Worm (Caenorhabditis elegans): Measurements from ENCODE around the gene T13F2.4.

T13F2.4 gene

ce11 chrIV:9773441-9773840, 16.2 kb upstream of the T13F2.4 start:
- TF ChIP-seq egl-13 (tag; optimal IDR thresholded peaks at IDR 0.05), result no peak
- TF ChIP-seq unc-98 (GFP tag; IDR thresholded peaks at IDR 0.05), result no peak
- no peak for TF ChIP-seq nhr-90 (tag; optimal IDR thresholded peaks at IDR 0.05; ENCODE audit: poor library complexity)
- no peak for TF ChIP-seq nhr-76 (tag; optimal IDR thresholded peaks at IDR 0.05)

ce11 chrIV:9777535-9777934, 12.1 kb upstream of the T13F2.4 start, which contains the start of gene sna-2:
Gene sna-2, minus strand, starts transcription at chrIV:9777634.
- TF ChIP-seq xbp-1 (tag; optimal IDR thresholded peaks at IDR 0.05) (peak; percentile 49), lsy-2 (tag; optimal IDR thresholded peaks at IDR 0.05) (peak; percentile 29 to 80), snpc-4 (tag; optimal IDR thresholded peaks at IDR 0.05) (peak; percentile 34), hlh-17 (GFP tag; optimal IDR thresholded peaks at IDR 0.05; ENCODE audit: borderline replicate concordance) (no peak), nhr-90 (tag; optimal IDR thresholded peaks at IDR 0.05; ENCODE audit: poor library complexity) (peak; percentile 33), sptf-1 (tag; optimal IDR thresholded peaks at IDR 0.05) (no peak), ces-1 (GFP tag; optimal IDR thresholded peaks at IDR 0.05) (no peak), ceh-90 (tag; optimal IDR thresholded peaks at IDR 0.05) (peak; percentile 80), pqm-1 (tag; optimal IDR thresholded peaks at IDR 0.05) (no peak), mef-2 (tag; optimal IDR thresholded peaks at IDR 0.05) (no peak), dsc-1 (tag; optimal IDR thresholded peaks at IDR 0.05) (peak; percentile 30), snu-23 (GFP tag; optimal IDR thresholded peaks at IDR 0.05) (peak; percentile 37), blmp-1 (tag; optimal IDR thresholded peaks at IDR 0.05) (peak; percentile 67), nhr-237 (tag; optimal IDR thresholded peaks at IDR 0.05) (no peak), nhr-71 (tag; optimal IDR thresholded peaks at IDR 0.05) (peak; percentile 65), mep-1 (tag; optimal IDR thresholded peaks at IDR 0.05) (peak; percentile 55), tbx-2 (tag; optimal IDR thresholded peaks at IDR 0.05) (peak; percentile 54), ceh-82 (tag; optimal IDR thresholded peaks at IDR 0.05) (peak in 2 of 3 experiments; percentile 7 to 44), hlh-4 (tag; optimal IDR thresholded peaks at IDR 0.05) (no peak), mdl-1 (tag; optimal IDR thresholded peaks at IDR 0.05) (no peak), swsn-7 (tag; optimal IDR thresholded peaks at IDR 0.05) (peak; percentile 35), nhr-47 (tag; optimal IDR thresholded peaks at IDR 0.05) (peak; percentile 59), zag-1 (tag; optimal IDR thresholded peaks at IDR 0.05) (no peak), irx-1 (tag; optimal IDR thresholded peaks at IDR 0.05) (peak; percentile 51), nhr-19 (GFP tag; conservative IDR thresholded peaks at IDR 0.05) (no peak), rnt-1 (tag; optimal IDR thresholded peaks at IDR 0.05) (peak; percentile 91), fos-1 (tag; optimal IDR thresholded peaks at IDR 0.05) (peak; percentile 30), elt-2 (tag; optimal IDR thresholded peaks at IDR 0.05) (no peak), nhr-28 (tag; optimal IDR thresholded peaks at IDR 0.05) (no peak), lin-35 (GFP tag; optimal IDR thresholded peaks at IDR 0.05) (peak; percentile 93 to 96), dpl-1 (GFP tag; optimal IDR thresholded peaks at IDR 0.05) (peak; percentile 87 to 95 (median 91)), unc-30 (tag; optimal IDR thresholded peaks at IDR 0.05) (no peak), skn-1 (tag; optimal IDR thresholded peaks at IDR 0.05) (peak; percentile 72), nhr-85 (tag) (peak; percentile 79), C16A3.4 (tag; optimal IDR thresholded peaks at IDR 0.05) (peak; percentile 65), lin-15B (tag; optimal IDR thresholded peaks at IDR 0.05) (peak; percentile 51), pax-3 (tag; optimal IDR thresholded peaks at IDR 0.05) (peak; percentile 66), isw-1 (GFP tag; IDR thresholded peaks at IDR 0.05) (peak; percentile 33; the same call in 1 of the 2 replicates), zip-4 (GFP tag; optimal IDR thresholded peaks at IDR 0.05) (no peak), elt-3 (tag; optimal IDR thresholded peaks at IDR 0.05) (peak in 2 of 6 experiments; percentile 32 to 33), sup-37 (GFP tag; optimal IDR thresholded peaks at IDR 0.05) (no peak), vab-15 (tag; optimal IDR thresholded peaks at IDR 0.05) (no peak), efl-1 (optimal IDR thresholded peaks at IDR 0.05) (peak; percentile 93 to 94), efl-1 (GFP tag; optimal IDR thresholded peaks at IDR 0.05 in 1 of 2) (peak; percentile 92 to 99), lin-13 (GFP tag; optimal IDR thresholded peaks at IDR 0.05) (no peak), ztf-11 (tag; optimal IDR thresholded peaks at IDR 0.05) (peak in 1 of 2 experiments; percentile 43), nhr-77 (tag; optimal IDR thresholded peaks at IDR 0.05) (no peak), fkh-4 (tag; optimal IDR thresholded peaks at IDR 0.05; ENCODE audit: borderline replicate concordance) (peak; percentile 4), lin-14 (GFP tag; optimal IDR thresholded peaks at IDR 0.05) (peak; percentile 56)
